Fruit fly (Drosophila melanogaster): ENCODE measurements around the gene kra.
A peak's percentile ranks its signal among the peaks of the same experiment; 100 is the strongest.

The kra gene

dm6 chr3R:5571756-5572155 is 29.2 kb downstream of the kra start:
- TF ChIP-seq CG14711 (tag; optimal IDR thresholded peaks at IDR 0.05) (no peak), cic (GFP tag; optimal IDR thresholded peaks at IDR 0.05) (peak; percentile 45)

- no peak for TF ChIP-seq Clk (GFP tag; optimal IDR thresholded peaks at IDR 0.05)
- TF ChIP-seq cic (GFP tag; optimal IDR thresholded peaks at IDR 0.05): peak; percentile 66
Measured at dm6 chr3R:5571437-5571750, 29.5 kb downstream of the kra start.

DNA sequence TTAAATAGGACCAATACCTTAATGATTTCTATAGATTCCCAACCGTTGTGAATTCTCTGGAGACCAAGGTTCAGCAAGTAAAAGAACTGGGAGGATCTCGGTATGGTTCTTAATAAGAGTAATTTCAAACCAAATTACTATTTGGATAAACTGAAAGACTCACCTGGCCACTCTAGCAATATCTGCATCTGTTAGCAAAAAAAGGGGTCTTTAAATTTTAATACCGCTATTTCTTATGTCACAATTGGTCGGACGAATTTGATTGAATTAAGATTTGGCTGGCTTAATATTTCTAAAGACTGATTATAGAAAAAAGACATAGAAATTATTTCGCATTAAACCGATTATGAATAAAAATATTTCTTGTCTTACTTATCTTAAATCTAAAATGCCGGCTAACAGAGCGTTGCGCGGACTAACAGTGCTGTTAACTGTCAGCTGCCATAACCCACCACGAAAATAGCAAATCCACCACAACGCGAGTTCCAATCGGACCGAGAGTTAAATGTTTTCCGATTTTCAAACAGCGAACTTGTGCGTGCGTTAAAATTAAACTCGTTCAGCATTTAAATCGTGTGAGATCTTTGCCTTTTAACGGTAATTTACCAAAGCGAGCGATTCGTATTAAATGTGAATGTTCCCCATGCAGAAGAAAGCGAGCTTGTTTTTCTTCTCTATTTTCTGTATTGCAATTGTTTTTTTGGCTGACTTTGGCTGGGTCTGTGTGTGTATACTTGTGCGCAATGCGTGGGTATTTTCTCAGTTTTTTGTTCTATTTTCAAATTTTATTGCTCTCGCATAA is 30.1 kb downstream of the kra start, which contains the start of gene CRMP:
Gene CRMP, plus strand, starts transcription at position 474 of the 802 bp plus-strand sequence.
- TF ChIP-seq toe (GFP tag; optimal IDR thresholded peaks at IDR 0.05): no peak
- TF ChIP-seq tj (GFP tag; optimal IDR thresholded peaks at IDR 0.05): peak; percentile 37
- no peak for TF ChIP-seq CG7045 (GFP tag; optimal IDR thresholded peaks at IDR 0.05)
- no peak for TF ChIP-seq CG7101 (tag; optimal IDR thresholded peaks at IDR 0.05)
- no peak for TF ChIP-seq cic (GFP tag; optimal IDR thresholded peaks at IDR 0.05)
- peak; percentile 11 for TF ChIP-seq CG14711 (tag; optimal IDR thresholded peaks at IDR 0.05)
- TF ChIP-seq pad (GFP tag; optimal IDR thresholded peaks at IDR 0.05): peak; percentile 34
- TF ChIP-seq CG1620 (GFP tag; optimal IDR thresholded peaks at IDR 0.05): no peak
- no peak for TF ChIP-seq CG33017 (tag; optimal IDR thresholded peaks at IDR 0.05)
- TF ChIP-seq CG11617 (GFP tag; optimal IDR thresholded peaks at IDR 0.05): peak; percentile 4
- TF ChIP-seq cnc (optimal IDR thresholded peaks at IDR 0.05): no peak
- TF ChIP-seq kay (GFP tag; ENCODE audit: borderline replicate concordance): peak; percentile 58
- no peak for TF ChIP-seq bab1 (GFP tag; optimal IDR thresholded peaks at IDR 0.05)
- TF ChIP-seq Mnt (GFP tag; optimal IDR thresholded peaks at IDR 0.05): no peak
- no peak for TF ChIP-seq Clk (GFP tag; optimal IDR thresholded peaks at IDR 0.05)
- no peak for TF ChIP-seq Hr96 (GFP tag; optimal IDR thresholded peaks at IDR 0.05)
- no peak for TF ChIP-seq CG5204 (GFP tag; optimal IDR thresholded peaks at IDR 0.05)
- peak; percentile 25 for TF ChIP-seq CG12768 (GFP tag; optimal IDR thresholded peaks at IDR 0.05)
- no peak for TF ChIP-seq ovo (GFP tag; optimal IDR thresholded peaks at IDR 0.05)
- no peak for TF ChIP-seq Crg-1 (GFP tag; optimal IDR thresholded peaks at IDR 0.05)

dm6 chr3R:5568590-5568989 is 32.3 kb downstream of the kra start, which contains the start of the genes CG2931 and Rheb:
TSS of gene CG2931 (minus strand) at chr3R:5568615.
TSS of gene Rheb (plus strand) at chr3R:5568921.
- TF ChIP-seq Mnt (GFP tag; optimal IDR thresholded peaks at IDR 0.05) (peak; percentile 77), CG14711 (tag; optimal IDR thresholded peaks at IDR 0.05) (peak; percentile 65), ovo (GFP tag; optimal IDR thresholded peaks at IDR 0.05) (peak; percentile 69), CG33017 (tag; optimal IDR thresholded peaks at IDR 0.05) (peak; percentile 35), CG5204 (GFP tag; optimal IDR thresholded peaks at IDR 0.05) (no peak), CG1620 (GFP tag; optimal IDR thresholded peaks at IDR 0.05) (peak; percentile 81), Crg-1 (GFP tag; optimal IDR thresholded peaks at IDR 0.05) (no peak), Hr96 (GFP tag; optimal IDR thresholded peaks at IDR 0.05) (peak; percentile 64), CG7045 (GFP tag; optimal IDR thresholded peaks at IDR 0.05) (peak; percentile 36), bab1 (GFP tag; optimal IDR thresholded peaks at IDR 0.05) (peak; percentile 85), tj (GFP tag; optimal IDR thresholded peaks at IDR 0.05) (peak; percentile 57), pad (GFP tag; optimal IDR thresholded peaks at IDR 0.05) (peak; percentile 42), cic (GFP tag; optimal IDR thresholded peaks at IDR 0.05) (peak; percentile 13), CG12768 (GFP tag; optimal IDR thresholded peaks at IDR 0.05) (peak; percentile 44), kay (GFP tag; ENCODE audit: borderline replicate concordance) (no peak), Clk (GFP tag; optimal IDR thresholded peaks at IDR 0.05) (peak; percentile 44), toe (GFP tag; optimal IDR thresholded peaks at IDR 0.05) (no peak), cnc (optimal IDR thresholded peaks at IDR 0.05) (no peak), CG11617 (GFP tag; optimal IDR thresholded peaks at IDR 0.05) (peak; percentile 66), CG7101 (tag; optimal IDR thresholded peaks at IDR 0.05) (peak; percentile 70)

DNA sequence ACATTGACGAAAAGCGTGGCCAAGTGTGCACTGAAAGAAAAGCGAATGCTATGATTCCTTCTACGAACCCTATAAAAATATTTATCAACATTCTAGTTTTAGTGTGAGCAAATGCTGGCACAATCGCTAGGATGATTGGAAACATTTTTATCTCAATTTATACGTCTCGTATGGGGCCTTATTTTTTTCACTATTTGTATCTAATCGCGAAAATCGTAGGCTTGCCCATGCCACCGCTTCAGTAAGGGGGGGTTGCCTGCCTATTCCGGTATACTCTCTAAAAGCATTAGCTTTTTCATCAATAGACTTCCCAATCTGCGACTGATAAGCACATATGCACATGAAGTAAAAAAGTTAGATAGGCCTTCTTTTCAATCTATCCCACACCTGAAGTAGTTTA is 35.3 kb downstream of the kra start:
- TF ChIP-seq Clk (GFP tag; optimal IDR thresholded peaks at IDR 0.05) (peak; percentile 71), bab1 (GFP tag; optimal IDR thresholded peaks at IDR 0.05) (peak; percentile 62), Hr96 (GFP tag; optimal IDR thresholded peaks at IDR 0.05) (peak; percentile 69), CG33017 (tag; optimal IDR thresholded peaks at IDR 0.05) (peak; percentile 91), cic (GFP tag; optimal IDR thresholded peaks at IDR 0.05) (peak; percentile 88), CG7101 (tag; optimal IDR thresholded peaks at IDR 0.05) (peak; percentile 89), Mnt (GFP tag; optimal IDR thresholded peaks at IDR 0.05) (peak; percentile 68), CG7045 (GFP tag; optimal IDR thresholded peaks at IDR 0.05) (peak; percentile 87), Crg-1 (GFP tag; optimal IDR thresholded peaks at IDR 0.05) (no peak), ovo (GFP tag; optimal IDR thresholded peaks at IDR 0.05) (no peak), CG12768 (GFP tag; optimal IDR thresholded peaks at IDR 0.05) (peak; percentile 87), pad (GFP tag; optimal IDR thresholded peaks at IDR 0.05) (peak; percentile 56), tj (GFP tag; optimal IDR thresholded peaks at IDR 0.05) (peak; percentile 35), cnc (optimal IDR thresholded peaks at IDR 0.05) (peak in 1 of 2 experiments; percentile 9), kay (GFP tag; ENCODE audit: borderline replicate concordance) (no peak), CG5204 (GFP tag; optimal IDR thresholded peaks at IDR 0.05) (no peak), CG1620 (GFP tag; optimal IDR thresholded peaks at IDR 0.05) (no peak), toe (GFP tag; optimal IDR thresholded peaks at IDR 0.05) (no peak), CG14711 (tag; optimal IDR thresholded peaks at IDR 0.05) (peak; percentile 89), CG11617 (GFP tag; optimal IDR thresholded peaks at IDR 0.05) (peak; percentile 80)

DNA sequence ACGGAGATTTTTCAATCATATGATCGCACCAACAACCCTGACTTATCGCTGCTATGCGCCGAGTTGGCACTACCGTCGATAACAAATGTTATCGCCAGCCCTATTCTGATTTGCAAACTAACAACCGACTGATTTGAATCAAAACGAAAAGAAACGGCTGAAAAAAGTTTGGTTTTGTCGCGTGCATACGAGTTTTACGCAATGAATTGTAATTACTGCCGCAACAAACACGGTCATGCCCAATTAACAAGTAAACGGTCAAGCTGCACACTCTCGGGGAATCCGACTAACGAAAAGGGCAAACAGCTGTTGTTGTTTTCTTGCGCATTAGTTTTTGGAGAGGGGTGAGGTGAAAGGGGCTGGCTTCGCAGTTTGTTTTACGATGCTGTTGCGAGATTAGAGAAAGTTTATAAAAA is 36.2 kb downstream of the kra start, which contains the start of the genes CG14671 and CG12746:
Gene CG14671, minus strand, starts transcription at position 41 of the 416 bp plus-strand sequence.
Gene CG12746, plus strand, starts transcription at position 91 of the 416 bp plus-strand sequence.
- no peak for TF ChIP-seq bab1 (GFP tag; optimal IDR thresholded peaks at IDR 0.05)
- no peak for TF ChIP-seq CG1620 (GFP tag; optimal IDR thresholded peaks at IDR 0.05)
- peak; percentile 64 for TF ChIP-seq Mnt (GFP tag; optimal IDR thresholded peaks at IDR 0.05)
- TF ChIP-seq pad (GFP tag; optimal IDR thresholded peaks at IDR 0.05): no peak
- TF ChIP-seq tj (GFP tag; optimal IDR thresholded peaks at IDR 0.05): peak; percentile 35
- peak; percentile 38 for TF ChIP-seq CG11617 (GFP tag; optimal IDR thresholded peaks at IDR 0.05)
- no peak for TF ChIP-seq Hr96 (GFP tag; optimal IDR thresholded peaks at IDR 0.05)
- TF ChIP-seq Clk (GFP tag; optimal IDR thresholded peaks at IDR 0.05): no peak
- TF ChIP-seq cic (GFP tag; optimal IDR thresholded peaks at IDR 0.05): peak; percentile 48
